Worm (Caenorhabditis elegans): ENCODE measurements around the gene F18E3.11.

- no peak for TF ChIP-seq unc-55 (GFP tag; optimal IDR thresholded peaks at IDR 0.05)
- no peak for TF ChIP-seq ceh-16 (tag; optimal IDR thresholded peaks at IDR 0.05)
- TF ChIP-seq fos-1 (tag; optimal IDR thresholded peaks at IDR 0.05) = no peak
- no peak for TF ChIP-seq nhr-10 (tag; optimal IDR thresholded peaks at IDR 0.05)
- TF ChIP-seq mab-5 (tag; optimal IDR thresholded peaks at IDR 0.05) = no peak
- TF ChIP-seq nhr-237 (tag; optimal IDR thresholded peaks at IDR 0.05) = no peak
- no peak for TF ChIP-seq ama-1 (optimal IDR thresholded peaks at IDR 0.05)
- no peak for TF ChIP-seq ztf-11 (tag; optimal IDR thresholded peaks at IDR 0.05)
- TF ChIP-seq nhr-25 (tag; optimal IDR thresholded peaks at IDR 0.05) = no peak
- no peak for TF ChIP-seq nhr-11 (tag; optimal IDR thresholded peaks at IDR 0.05)
Observed at ce11 chrV:7389771-7390170, 23.5 kb upstream of the F18E3.11 start, which contains the start of gene C02H6.1.

Data from whole organism, L2 larva.